Worm (Caenorhabditis elegans) whole organism, late embryonic: ENCODE measurements around the gene F23F12.13.
A peak's percentile ranks its signal among the peaks of the same experiment; 100 is the strongest.

Source experiments
- C08G9.2 ChIP-seq: sonication (generic microtip); optimal IDR thresholded peaks from 2 replicates; lab custom pipeline; 2016; ENCODE audit warnings: mild to moderate bottlenecking, missing genetic modification characterization, moderate library complexity, missing compliant biosample characterization
- F13H6.1 ChIP-seq: sonication (generic microtip); optimal IDR thresholded peaks from 2 replicates; lab custom pipeline; 2016; ENCODE audit warnings: missing genetic modification characterization, missing compliant biosample characterization
- Y22D7AL.16 ChIP-seq: sonication (generic microtip); optimal IDR thresholded peaks from 2 replicates; lab custom pipeline; 2016; ENCODE audit warnings: missing genetic modification characterization, missing compliant biosample characterization
- ceh-14 ChIP-seq: sonication (generic microtip); optimal IDR thresholded peaks from 2 replicates; lab custom pipeline; 2016; ENCODE audit warnings: missing genotype, missing genetic modification characterization, missing compliant biosample characterization
- ceh-18 ChIP-seq: sonication (generic microtip); optimal IDR thresholded peaks from 2 replicates; lab custom pipeline; 2016; ENCODE audit warnings: missing genetic modification characterization, missing compliant biosample characterization
- ceh-2 ChIP-seq: sonication (generic microtip); optimal IDR thresholded peaks from 2 replicates; lab custom pipeline; 2016; ENCODE audit warnings: missing genotype, missing genetic modification characterization, missing compliant biosample characterization
- ceh-22 ChIP-seq: sonication (generic microtip); optimal IDR thresholded peaks from 2 replicates; lab custom pipeline; 2017; ENCODE audit warnings: missing biosample characterization, missing genetic modification characterization
- ceh-24 ChIP-seq: sonication (generic microtip); optimal IDR thresholded peaks from 2 replicates; lab custom pipeline; 2016; ENCODE audit warnings: mild to moderate bottlenecking, missing genetic modification characterization, missing compliant biosample characterization
- ceh-31 ChIP-seq: sonication (generic microtip); optimal IDR thresholded peaks from 2 replicates; lab custom pipeline; 2016; ENCODE audit warnings: missing genetic modification characterization, missing compliant biosample characterization
- ceh-34 ChIP-seq: sonication (generic microtip); optimal IDR thresholded peaks from 2 replicates; lab custom pipeline; 2016; ENCODE audit warnings: mild to moderate bottlenecking, missing genetic modification characterization, missing compliant biosample characterization
- dve-1 ChIP-seq: sonication (generic microtip); optimal IDR thresholded peaks from 2 replicates; lab custom pipeline; 2017; ENCODE audit warnings: antibody characterized with exemption, mild to moderate bottlenecking, missing genetic modification characterization, missing compliant biosample characterization
- elt-2 ChIP-seq: sonication (generic microtip); optimal IDR thresholded peaks from 2 replicates; lab custom pipeline; 2016; ENCODE audit warnings: missing genetic modification reagents, missing genetic modification characterization, missing compliant biosample characterization
- elt-4 ChIP-seq: sonication (generic microtip); optimal IDR thresholded peaks from 2 replicates; lab custom pipeline; 2016; ENCODE audit warnings: missing genetic modification characterization, missing compliant biosample characterization
- ets-4 ChIP-seq: sonication (generic microtip); optimal IDR thresholded peaks from 2 replicates; lab custom pipeline; 2016; ENCODE audit warnings: missing genetic modification characterization, missing compliant biosample characterization
- eyg-1 ChIP-seq: sonication (generic microtip); optimal IDR thresholded peaks from 2 replicates; lab custom pipeline; 2016; ENCODE audit warnings: missing genotype, missing genetic modification characterization, missing compliant biosample characterization
- fkh-10 ChIP-seq: fragments of 150-350 bp; optimal IDR thresholded peaks from 2 replicates; lab custom pipeline; 2014; ENCODE audit warnings: missing biosample characterization, missing genetic modification reagents, missing genetic modification characterization
- gmeb-2 ChIP-seq: sonication (generic microtip); optimal IDR thresholded peaks from 2 replicates; lab custom pipeline; 2016; ENCODE audit warnings: missing genetic modification characterization, inconsistent platforms, missing compliant biosample characterization
- hlh-15 ChIP-seq: sonication (generic microtip); optimal IDR thresholded peaks from 2 replicates; lab custom pipeline; 2016; ENCODE audit warnings: missing genetic modification characterization, missing compliant biosample characterization
- hlh-30 ChIP-seq: sonication (generic microtip); optimal IDR thresholded peaks from 2 replicates; lab custom pipeline; 2017; ENCODE audit warnings: antibody characterized with exemption, missing genetic modification characterization, missing compliant biosample characterization; ENCODE audit not compliant: insufficient read depth
- hlh-8 ChIP-seq: sonication (generic microtip); optimal IDR thresholded peaks from 2 replicates; lab custom pipeline; 2016; ENCODE audit warnings: missing genotype, missing genetic modification characterization, missing compliant biosample characterization
- nfya-1 ChIP-seq: sonication (generic microtip); optimal IDR thresholded peaks from 2 replicates; lab custom pipeline; 2017; ENCODE audit warnings: missing genetic modification characterization, mild to moderate bottlenecking, missing compliant biosample characterization, antibody characterized with exemption, moderate library complexity
- nhr-232 ChIP-seq: sonication (generic microtip); optimal IDR thresholded peaks from 2 replicates; lab custom pipeline; 2016; ENCODE audit warnings: missing genetic modification characterization, missing compliant biosample characterization
- pag-3 ChIP-seq: sonication (generic microtip); optimal IDR thresholded peaks from 2 replicates; lab custom pipeline; 2016; ENCODE audit warnings: missing compliant biosample characterization, missing genetic modification characterization, borderline replicate concordance
- pat-9 ChIP-seq: fragments of 200-800 bp; sonication (Bioruptor generic); optimal IDR thresholded peaks from 2 replicates; lab custom pipeline; 2018; ENCODE audit warnings: mild to moderate bottlenecking, missing genetic modification characterization, moderate library complexity, missing compliant biosample characterization
- pha-4 ChIP-seq: fragments of 150-350 bp; optimal IDR thresholded peaks from 2 replicates; lab custom pipeline; 2018; ENCODE audit warnings: missing biosample characterization, missing genetic modification reagents, missing genetic modification characterization
- pqm-1 ChIP-seq: sonication (generic microtip); optimal IDR thresholded peaks from 2 replicates; lab custom pipeline; 2016; ENCODE audit warnings: missing genetic modification characterization, missing compliant biosample characterization
- pros-1 ChIP-seq: fragments of 150-350 bp; optimal IDR thresholded peaks from 2 replicates; lab custom pipeline; 2014; ENCODE audit warnings: missing biosample characterization, missing genetic modification reagents, missing genetic modification characterization
- ref-2 ChIP-seq: sonication (generic microtip); optimal IDR thresholded peaks from 2 replicates; lab custom pipeline; 2016; ENCODE audit warnings: missing genetic modification characterization, missing compliant biosample characterization
- rnt-1 ChIP-seq: sonication (generic microtip); optimal IDR thresholded peaks from 2 replicates; lab custom pipeline; 2016; ENCODE audit warnings: missing genetic modification characterization, missing compliant biosample characterization
- sdc-2 ChIP-seq: sonication (generic microtip); optimal IDR thresholded peaks from 2 replicates; lab custom pipeline; 2016; ENCODE audit warnings: missing genotype, missing genetic modification characterization, missing compliant biosample characterization
- syd-9 ChIP-seq: sonication (generic microtip); optimal IDR thresholded peaks from 2 replicates; lab custom pipeline; 2016; ENCODE audit warnings: mild to moderate bottlenecking, missing genetic modification characterization, moderate library complexity, missing compliant biosample characterization
- tbx-2 ChIP-seq: sonication (generic microtip); optimal IDR thresholded peaks from 2 replicates; lab custom pipeline; 2016; ENCODE audit warnings: missing genetic modification characterization, missing compliant biosample characterization
- tbx-7 ChIP-seq: sonication (generic microtip); optimal IDR thresholded peaks from 2 replicates; lab custom pipeline; 2016; ENCODE audit warnings: missing genotype, missing genetic modification characterization, missing compliant biosample characterization
- unc-3 ChIP-seq, 2 experiments: fragments of 200-800 bp in 1 of 2; sonication (Bioruptor generic) in 1 of 2; sonication (generic microtip) in 1 of 2; conservative IDR thresholded peaks in 1 of 2; optimal IDR thresholded peaks in 1 of 2; 2 replicates each; pipeline versions ENCODE4 v1.3.6 to Lab custom; 2016 to 2022; ENCODE audit warnings: missing compliant biosample characterization in 2 of 2, missing genetic modification characterization in 2 of 2, missing genetic modification reagents in 1 of 2
- unc-55 ChIP-seq: sonication (generic microtip); optimal IDR thresholded peaks from 2 replicates; lab custom pipeline; 2017; ENCODE audit warnings: missing biosample characterization, missing genetic modification reagents, missing genetic modification characterization
- unc-86 ChIP-seq: sonication (generic microtip); optimal IDR thresholded peaks from 2 replicates; lab custom pipeline; 2016; ENCODE audit warnings: missing genetic modification characterization, missing compliant biosample characterization

Gene F23F12.13

DNA sequence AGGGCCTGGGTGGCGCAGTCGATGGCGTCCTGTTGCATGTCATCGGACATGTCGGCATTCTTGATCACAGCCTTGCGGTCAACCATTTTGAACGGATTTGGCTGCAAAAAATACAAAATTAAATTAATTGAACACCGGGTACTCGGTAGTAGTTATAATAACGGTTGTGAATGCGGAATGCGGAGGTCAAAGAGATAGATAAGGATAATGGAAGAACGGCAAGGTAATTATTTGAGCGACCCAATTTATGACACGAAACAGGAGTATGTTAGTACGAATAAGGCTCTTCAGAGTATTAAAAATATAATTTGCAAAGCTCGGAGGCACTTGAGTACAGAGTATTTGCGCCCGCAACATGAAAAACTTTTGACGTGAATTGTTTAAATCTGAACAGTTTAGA, 31.8 kb upstream of the F23F12.13 start, which contains the start of gene dlc-1:
TSS of gene dlc-1 (minus strand) at position 101 of the 400 bp plus-strand sequence.
- TF ChIP-seq tbx-7 (tag; lab: Kevin White, UChicago) = no peak
- no peak for TF ChIP-seq unc-86
- no peak for TF ChIP-seq rnt-1 (tag; lab: Kevin White, UChicago)
- TF ChIP-seq hlh-15 (tag; lab: Kevin White, UChicago) = no peak
- no peak for TF ChIP-seq fkh-10 (GFP tag; lab: Kevin White, UChicago)

DNA sequence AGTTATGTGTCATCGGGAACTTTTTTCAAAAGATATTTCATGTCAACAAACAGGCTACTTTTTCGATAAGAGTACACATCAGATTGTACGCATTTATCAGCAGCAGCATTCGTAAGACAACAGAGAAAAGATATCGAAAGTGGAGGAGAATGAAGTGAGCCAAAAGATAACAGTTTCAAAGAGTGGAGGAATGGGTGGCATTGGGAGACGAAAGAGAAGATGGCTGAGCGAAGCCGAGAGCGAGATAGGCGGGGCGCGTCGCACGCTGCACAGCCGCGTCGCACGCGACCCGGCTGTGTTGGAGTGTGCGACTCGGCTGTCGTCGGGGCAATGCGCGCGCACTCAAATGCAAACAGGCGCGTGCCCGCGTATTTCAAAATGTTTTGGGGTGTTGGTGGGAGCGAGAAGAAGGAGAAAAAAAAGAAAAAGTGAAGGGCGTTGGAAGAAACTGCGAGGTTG, 31.3 kb upstream of the F23F12.13 start:
- TF ChIP-seq ceh-34 (tag; lab: Kevin White, UChicago) (peak; percentile 39), syd-9 (tag; lab: Kevin White, UChicago) (no peak), unc-3 (GFP tag; conservative IDR thresholded peaks at IDR 0.05; lab: Robert Waterston, UW) (peak; percentile 41; the same call in 1 of the 2 replicates), unc-3 (tag; optimal IDR thresholded peaks at IDR 0.05; lab: Kevin White, UChicago) (no peak), ceh-24 (no peak), pat-9 (tag; lab: Kevin White, UChicago) (peak; percentile 15), pqm-1 (tag; lab: Kevin White, UChicago) (peak; percentile 5), ets-4 (tag; lab: Kevin White, UChicago) (peak; percentile 78), pros-1 (peak; percentile 71), ceh-14 (tag; lab: Kevin White, UChicago) (peak; percentile 24), hlh-8 (peak; percentile 15), ceh-2 (peak; percentile 47), sdc-2 (peak; percentile 5), nhr-232 (tag; lab: Kevin White, UChicago) (no peak), ceh-22 (tag; lab: Kevin White, UChicago) (no peak), Y22D7AL.16 (tag; lab: Kevin White, UChicago) (peak; percentile 34), pag-3 (tag; lab: Kevin White, UChicago) (no peak), elt-2 (tag; lab: Kevin White, UChicago) (peak; percentile 98), nfya-1 (tag; lab: Kevin White, UChicago) (peak; percentile 90), ceh-31 (peak; percentile 75), gmeb-2 (tag; lab: Kevin White, UChicago) (no peak), rnt-1 (tag; lab: Kevin White, UChicago) (peak; percentile 31), pha-4 (no peak), unc-55 (GFP tag; lab: Kevin White, UChicago) (peak; percentile 28), hlh-30 (tag; lab: Kevin White, UChicago) (peak; percentile 68), ref-2 (tag; lab: Kevin White, UChicago) (peak; percentile 28), tbx-2 (tag; lab: Kevin White, UChicago) (peak; percentile 74), C08G9.2 (tag; lab: Kevin White, UChicago) (peak; percentile 18), F13H6.1 (tag; lab: Kevin White, UChicago) (peak; percentile 5), ceh-18 (tag; lab: Kevin White, UChicago) (peak; percentile 83), eyg-1 (tag; lab: Kevin White, UChicago) (peak; percentile 32), dve-1 (tag; lab: Kevin White, UChicago) (peak; percentile 14)
- TF ChIP-seq, all 69 proteins: peak for 24

DNA sequence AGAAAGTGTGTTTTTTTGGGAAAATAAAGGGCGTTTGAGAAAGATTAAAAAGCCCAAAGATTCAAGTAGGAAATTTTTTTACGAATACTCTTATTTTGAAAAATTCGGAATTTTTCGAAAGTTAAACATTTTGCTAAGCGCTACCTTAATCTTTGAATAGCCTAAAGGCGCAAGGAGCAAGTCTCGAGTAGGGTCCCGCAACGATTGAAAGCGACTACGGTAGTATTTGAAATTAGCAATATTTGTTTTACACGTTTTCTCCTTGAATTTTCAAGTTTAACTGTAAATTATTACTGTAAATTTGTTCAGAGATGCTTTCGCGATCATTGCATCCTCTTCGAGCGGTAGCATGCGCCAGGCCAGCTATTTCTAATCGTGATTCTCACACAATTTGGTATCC, 30.6 kb upstream of the F23F12.13 start, which contains the start of gene nduf-2.2:
TSS of gene nduf-2.2 (plus strand) at position 310 of the 400 bp plus-strand sequence.
- TF ChIP-seq elt-4 (tag; lab: Kevin White, UChicago) (no peak), pag-3 (tag; lab: Kevin White, UChicago) (no peak), F13H6.1 (tag; lab: Kevin White, UChicago) (no peak), tbx-2 (tag; lab: Kevin White, UChicago) (no peak), eyg-1 (tag; lab: Kevin White, UChicago) (no peak)
